Worm (Caenorhabditis elegans) whole organism, L1 larva: ENCODE results near the gene tsp-6.

ENCODE experiments used
- C16A3.4 ChIP-seq: fragments of 150-350 bp; optimal IDR thresholded peaks from 2 replicates; lab custom pipeline; 2014; ENCODE audit warnings: missing biosample characterization, missing genetic modification characterization
- C34B4.2 ChIP-seq: sonication (generic microtip); optimal IDR thresholded peaks from 2 replicates; lab custom pipeline; 2017; ENCODE audit warnings: mild to moderate bottlenecking, missing genetic modification characterization, missing compliant biosample characterization
- F16B12.6 ChIP-seq: fragments of 150-350 bp; optimal IDR thresholded peaks from 2 replicates; lab custom pipeline; 2014; ENCODE audit warnings: missing biosample characterization, missing genetic modification characterization
- aly-2 ChIP-seq: fragments of 150-350 bp; optimal IDR thresholded peaks from 2 replicates; lab custom pipeline; 2014; ENCODE audit warnings: missing biosample characterization, missing genetic modification characterization
- ama-1 ChIP-seq: fragments of 150-350 bp; optimal IDR thresholded peaks from 2 replicates; lab custom pipeline; 2014
- ceh-82 ChIP-seq, 3 experiments: fragments of 150-350 bp in 1 of 3; sonication (generic microtip) in 2 of 3; optimal IDR thresholded peaks; 2 replicates each; lab custom pipeline; 2014 to 2017; ENCODE audit warnings: missing biosample characterization in 3 of 3, missing genetic modification characterization in 3 of 3
- ceh-88 ChIP-seq: fragments of 200-800 bp; sonication (Bioruptor generic); IDR thresholded peaks from 2 replicates; pipeline ENCODE4 v1.3.6; 2022; ENCODE audit warnings: missing genetic modification characterization, missing compliant biosample characterization
- dpl-1 ChIP-seq, 3 experiments: fragments of 150-350 bp in 2 of 3; sonication (generic microtip) in 1 of 3; optimal IDR thresholded peaks; 2 replicates each; lab custom pipeline; 2014 to 2017; ENCODE audit warnings: missing biosample characterization in 3 of 3, missing genetic modification characterization in 3 of 3, missing genetic modification reagents in 3 of 3
- dsc-1 ChIP-seq: sonication (generic microtip); optimal IDR thresholded peaks from 2 replicates; lab custom pipeline; 2016; ENCODE audit warnings: mild to moderate bottlenecking, missing genetic modification characterization, missing compliant biosample characterization
- efl-1 ChIP-seq, 4 experiments: fragments of 150-350 bp; optimal IDR thresholded peaks in 3 of 4; peaks in 1 of 4; 1 replicate in 1 of 4; 2 replicates in 3 of 4; lab custom pipeline; 2014; ENCODE audit warnings: missing biosample characterization in 2 of 4, missing genetic modification characterization in 2 of 4, missing genetic modification reagents in 2 of 4
- efl-3 ChIP-seq: fragments of 200-800 bp; sonication (Bioruptor generic); optimal IDR thresholded peaks from 2 replicates; lab custom pipeline; 2018; ENCODE audit warnings: mild to moderate bottlenecking, missing genetic modification characterization, missing compliant biosample characterization
- elt-2 ChIP-seq: sonication (generic microtip); optimal IDR thresholded peaks from 2 replicates; lab custom pipeline; 2016; ENCODE audit warnings: missing genetic modification characterization, mild to moderate bottlenecking, inconsistent platforms, missing compliant biosample characterization, missing genetic modification reagents
- ets-5 ChIP-seq: fragments of 200-800 bp; sonication (Bioruptor generic); IDR thresholded peaks from 2 replicates; pipeline ENCODE4 v1.3.6; 2022; ENCODE audit warnings: missing genetic modification characterization, missing compliant biosample characterization
- fkh-10 ChIP-seq: sonication (generic microtip); optimal IDR thresholded peaks from 2 replicates; lab custom pipeline; 2017; ENCODE audit warnings: missing biosample characterization, missing genetic modification reagents, missing genetic modification characterization
- fkh-4 ChIP-seq: sonication (generic microtip); optimal IDR thresholded peaks from 2 replicates; lab custom pipeline; 2016; ENCODE audit warnings: missing compliant biosample characterization, missing genetic modification characterization, borderline replicate concordance
- fos-1 ChIP-seq: fragments of 150-350 bp; optimal IDR thresholded peaks from 2 replicates; lab custom pipeline; 2014; ENCODE audit warnings: missing biosample characterization, missing genetic modification characterization
- irx-1 ChIP-seq: sonication (generic microtip); optimal IDR thresholded peaks from 2 replicates; lab custom pipeline; 2016; ENCODE audit warnings: missing genetic modification characterization, missing compliant biosample characterization
- jun-1 ChIP-seq: fragments of 150-350 bp; optimal IDR thresholded peaks from 2 replicates; lab custom pipeline; 2014; ENCODE audit warnings: missing biosample characterization, missing genetic modification reagents, missing genetic modification characterization
- lin-14 ChIP-seq: fragments of 200-800 bp; sonication (Bioruptor generic); optimal IDR thresholded peaks from 2 replicates; lab custom pipeline; 2018; ENCODE audit warnings: mild to moderate bottlenecking, missing genetic modification characterization, moderate library complexity, missing compliant biosample characterization
- lin-15B ChIP-seq: fragments of 150-350 bp; sonication (generic microtip); optimal IDR thresholded peaks from 3 replicates; lab custom pipeline; 2014; ENCODE audit warnings: missing biosample characterization, missing genetic modification characterization
- lin-35 ChIP-seq, 2 experiments: fragments of 150-350 bp; optimal IDR thresholded peaks; 2 replicates each; lab custom pipeline; 2014; ENCODE audit warnings: missing biosample characterization in 2 of 2, missing genetic modification characterization in 2 of 2, missing genetic modification reagents in 2 of 2
- lin-39 ChIP-seq: fragments of 150-350 bp; optimal IDR thresholded peaks from 2 replicates; lab custom pipeline; 2014; ENCODE audit warnings: missing biosample characterization, missing genetic modification reagents, missing genetic modification characterization
- lsy-2 ChIP-seq, 2 experiments: fragments of 150-350 bp; optimal IDR thresholded peaks; 2 replicates each; lab custom pipeline; 2014; ENCODE audit warnings: missing biosample characterization in 2 of 2, missing genetic modification characterization in 2 of 2
- mdl-1 ChIP-seq, 2 experiments: fragments of 150-350 bp; optimal IDR thresholded peaks; 2 replicates each; lab custom pipeline; 2014 to 2017; ENCODE audit warnings: missing biosample characterization in 2 of 2, missing genetic modification characterization in 2 of 2, inconsistent platforms in 1 of 2
- mef-2 ChIP-seq: fragments of 150-350 bp; optimal IDR thresholded peaks from 2 replicates; lab custom pipeline; 2014; ENCODE audit warnings: missing biosample characterization, missing genetic modification characterization
- nhr-19 ChIP-seq: fragments of 200-800 bp; sonication (Bioruptor generic); conservative IDR thresholded peaks from 2 replicates; pipeline ENCODE4 v1.3.6; 2022; ENCODE audit warnings: missing genetic modification characterization, missing compliant biosample characterization
- nhr-28 ChIP-seq: fragments of 150-350 bp; optimal IDR thresholded peaks from 2 replicates; lab custom pipeline; 2014; ENCODE audit warnings: missing biosample characterization, missing genetic modification characterization
- nhr-47 ChIP-seq: sonication (generic microtip); optimal IDR thresholded peaks from 2 replicates; lab custom pipeline; 2016; ENCODE audit warnings: mild to moderate bottlenecking, missing genetic modification characterization, moderate library complexity, missing compliant biosample characterization
- nhr-71 ChIP-seq: sonication (generic microtip); optimal IDR thresholded peaks from 2 replicates; lab custom pipeline; 2016; ENCODE audit warnings: mild to moderate bottlenecking, missing genetic modification characterization, moderate library complexity, missing compliant biosample characterization
- nhr-77 ChIP-seq: fragments of 150-350 bp; optimal IDR thresholded peaks from 2 replicates; lab custom pipeline; 2014; ENCODE audit warnings: missing biosample characterization, missing genetic modification characterization
- nhr-84 ChIP-seq: sonication (generic microtip); optimal IDR thresholded peaks from 2 replicates; lab custom pipeline; 2017; ENCODE audit warnings: missing biosample characterization, missing genetic modification characterization
- nhr-85 ChIP-seq: sonication (generic microtip); peaks from one replicate; lab custom pipeline; 2016; ENCODE audit warnings: missing genetic modification characterization, inconsistent platforms, missing compliant biosample characterization
- pax-3 ChIP-seq: fragments of 200-800 bp; sonication (Bioruptor generic); optimal IDR thresholded peaks from 2 replicates; lab custom pipeline; 2018; ENCODE audit warnings: mild to moderate bottlenecking, missing genetic modification characterization, moderate library complexity, missing compliant biosample characterization
- pqm-1 ChIP-seq: sonication (generic microtip); optimal IDR thresholded peaks from 3 replicates; lab custom pipeline; 2017; ENCODE audit warnings: missing biosample characterization, missing genetic modification characterization
- rnt-1 ChIP-seq: sonication (generic microtip); optimal IDR thresholded peaks from 2 replicates; lab custom pipeline; 2016; ENCODE audit warnings: mild to moderate bottlenecking, missing genetic modification characterization, moderate library complexity, missing compliant biosample characterization
- skn-1 ChIP-seq: fragments of 150-350 bp; optimal IDR thresholded peaks from 2 replicates; lab custom pipeline; 2014; ENCODE audit warnings: missing biosample characterization, missing genetic modification characterization
- snpc-4 ChIP-seq: fragments of 150-350 bp; optimal IDR thresholded peaks from 2 replicates; lab custom pipeline; 2014; ENCODE audit warnings: missing biosample characterization, missing genetic modification characterization
- sox-4 ChIP-seq: sonication (generic microtip); optimal IDR thresholded peaks from 2 replicates; lab custom pipeline; 2016; ENCODE audit warnings: missing genetic modification characterization, missing compliant biosample characterization
- sup-37 ChIP-seq: fragments of 200-800 bp; sonication (Bioruptor generic); optimal IDR thresholded peaks from 2 replicates; lab custom pipeline; 2018; ENCODE audit warnings: mild to moderate bottlenecking, missing genetic modification characterization, missing compliant biosample characterization
- swsn-7 ChIP-seq: sonication (generic microtip); optimal IDR thresholded peaks from 2 replicates; lab custom pipeline; 2016; ENCODE audit warnings: missing genetic modification characterization, missing compliant biosample characterization
- tbx-2 ChIP-seq: sonication (generic microtip); optimal IDR thresholded peaks from 2 replicates; lab custom pipeline; 2016; ENCODE audit warnings: missing genetic modification characterization, missing compliant biosample characterization
- tlp-1 ChIP-seq: fragments of 150-350 bp; optimal IDR thresholded peaks from 2 replicates; lab custom pipeline; 2014; ENCODE audit warnings: missing biosample characterization, missing genetic modification characterization
- unc-130 ChIP-seq: fragments of 150-350 bp; optimal IDR thresholded peaks from 2 replicates; lab custom pipeline; 2017; ENCODE audit warnings: missing biosample characterization, missing genetic modification characterization, inconsistent platforms
- unc-30 ChIP-seq: sonication (generic microtip); optimal IDR thresholded peaks from 2 replicates; lab custom pipeline; 2017; ENCODE audit warnings: missing biosample characterization, missing genetic modification characterization
- unc-62 ChIP-seq: fragments of 150-350 bp; optimal IDR thresholded peaks from 2 replicates; lab custom pipeline; 2014; ENCODE audit warnings: missing biosample characterization, missing genetic modification reagents, missing genetic modification characterization
- unc-86 ChIP-seq: sonication (generic microtip); optimal IDR thresholded peaks from 2 replicates; lab custom pipeline; 2016; ENCODE audit warnings: missing genetic modification characterization, missing compliant biosample characterization
- vab-15 ChIP-seq: sonication (generic microtip); optimal IDR thresholded peaks from 2 replicates; lab custom pipeline; 2017; ENCODE audit warnings: missing genotype, mild to moderate bottlenecking, missing genetic modification characterization, missing compliant biosample characterization
- xbp-1 ChIP-seq: sonication (generic microtip); optimal IDR thresholded peaks from 2 replicates; lab custom pipeline; 2016; ENCODE audit warnings: missing genetic modification characterization, missing compliant biosample characterization

Gene tsp-6

DNA sequence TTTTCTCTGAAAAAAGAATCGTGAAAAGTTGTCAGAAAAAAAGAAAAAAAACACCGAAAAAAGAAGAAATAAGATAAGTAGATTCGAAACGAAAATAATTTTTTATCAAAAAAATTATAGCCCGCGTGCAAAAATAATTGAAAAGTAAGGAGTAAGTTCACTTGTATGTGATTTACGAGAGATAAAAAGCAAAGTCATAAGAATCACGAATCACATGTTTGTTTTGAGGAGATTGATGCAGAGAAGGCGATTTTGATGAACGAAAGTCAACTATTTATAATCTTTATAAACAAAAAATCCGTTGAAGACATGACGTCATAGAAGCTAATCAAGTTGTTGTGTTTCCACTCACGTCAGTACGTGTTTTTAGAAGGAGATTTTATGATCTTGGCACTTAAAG lies 20.0 kb downstream of the tsp-6 start, which contains the start of gene Y71H10B.1 (continued):
- no peak for TF ChIP-seq unc-62 (GFP tag; lab: Kevin White, UChicago)
- peak in 1 of 2 experiments; percentile 32 for TF ChIP-seq lin-35 (GFP tag; optimal IDR thresholded peaks at IDR 0.05; lab: Kevin White, UChicago)
- TF ChIP-seq ceh-88 (GFP tag; lab: Robert Waterston, UW) = no peak
- no peak for TF ChIP-seq efl-1 (optimal IDR thresholded peaks at IDR 0.05; lab: Kevin White, UChicago)
- no peak for TF ChIP-seq efl-1 (GFP tag; optimal IDR thresholded peaks at IDR 0.05 in 1 of 2; lab: Kevin White, UChicago)
- TF ChIP-seq nhr-77 (tag; lab: Kevin White, UChicago) = no peak
- TF ChIP-seq C16A3.4 = no peak
- TF ChIP-seq ceh-82 (tag; optimal IDR thresholded peaks at IDR 0.05; lab: Kevin White, UChicago) = no peak
- no peak for TF ChIP-seq tlp-1 (tag; lab: Kevin White, UChicago)
- TF ChIP-seq aly-2 (tag; lab: Kevin White, UChicago) = no peak
- no peak for TF ChIP-seq fkh-10 (GFP tag; lab: Kevin White, UChicago)
- TF ChIP-seq pax-3 = no peak
- TF ChIP-seq nhr-47 (tag; lab: Kevin White, UChicago) = peak; percentile 40
- TF ChIP-seq lsy-2 (tag; optimal IDR thresholded peaks at IDR 0.05; lab: Kevin White, UChicago) = no peak
- TF ChIP-seq nhr-71 (tag; lab: Kevin White, UChicago) = peak; percentile 70
- no peak for TF ChIP-seq xbp-1
- TF ChIP-seq fos-1 = no peak
- TF ChIP-seq C34B4.2 (tag; lab: Kevin White, UChicago) = no peak
- TF ChIP-seq lin-14 (GFP tag; lab: Kevin White, UChicago) = peak; percentile 43
- no peak for TF ChIP-seq irx-1 (tag; lab: Kevin White, UChicago)
- TF ChIP-seq rnt-1 (tag; lab: Kevin White, UChicago) = no peak
- TF ChIP-seq pqm-1 (tag; lab: Kevin White, UChicago) = no peak
- TF ChIP-seq ama-1 = no peak
- TF ChIP-seq ets-5 (GFP tag; lab: Robert Waterston, UW) = no peak
- no peak for TF ChIP-seq mef-2 (tag; lab: Kevin White, UChicago)
- no peak for TF ChIP-seq mdl-1 (tag; optimal IDR thresholded peaks at IDR 0.05; lab: Kevin White, UChicago)
- TF ChIP-seq fkh-4 = no peak
- no peak for TF ChIP-seq skn-1 (tag; lab: Kevin White, UChicago)
- peak; percentile 88 for TF ChIP-seq nhr-85
- TF ChIP-seq nhr-19 (GFP tag; lab: Robert Waterston, UW) = peak; percentile 15; the same call in 1 of the 2 replicates
- TF ChIP-seq unc-86 (tag; lab: Kevin White, UChicago) = no peak
- TF ChIP-seq dsc-1 (tag; lab: Kevin White, UChicago) = peak; percentile 5

DNA sequence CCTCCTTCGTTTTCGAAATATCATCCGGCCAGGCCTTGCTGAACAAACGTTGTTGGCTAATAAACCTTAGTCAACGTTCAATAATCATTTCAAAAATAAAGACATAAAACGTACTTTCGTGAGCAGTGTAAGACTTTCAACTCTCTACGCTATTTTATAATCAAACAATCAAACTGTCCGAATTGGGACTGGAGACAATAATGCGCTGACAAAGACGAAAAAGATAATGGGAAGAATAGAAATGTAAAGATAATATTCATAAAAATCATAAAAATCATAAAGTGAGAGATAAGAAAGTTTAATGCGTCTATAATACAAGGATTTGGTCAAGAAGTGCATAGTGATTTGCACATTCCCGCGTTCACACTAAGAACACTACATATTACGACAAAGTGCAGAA lies 21.5 kb downstream of the tsp-6 start:
- TF ChIP-seq nhr-85 = peak; percentile 28
- no peak for TF ChIP-seq skn-1 (tag; lab: Kevin White, UChicago)
- peak in 1 of 3 experiments; percentile 29 for TF ChIP-seq dpl-1 (GFP tag; optimal IDR thresholded peaks at IDR 0.05; lab: Kevin White, UChicago)
- peak; percentile 11 for TF ChIP-seq tlp-1 (tag; lab: Kevin White, UChicago)
- peak; percentile 35 for TF ChIP-seq F16B12.6 (tag; lab: Kevin White, UChicago)
- TF ChIP-seq unc-130 (tag; lab: Kevin White, UChicago) = no peak
- peak; percentile 9 for TF ChIP-seq nhr-71 (tag; lab: Kevin White, UChicago)
- TF ChIP-seq efl-1 (optimal IDR thresholded peaks at IDR 0.05; lab: Kevin White, UChicago) = peak in 1 of 2 experiments; percentile 12
- TF ChIP-seq efl-1 (GFP tag; optimal IDR thresholded peaks at IDR 0.05 in 1 of 2; lab: Kevin White, UChicago) = peak in 1 of 2 experiments; percentile 86
- TF ChIP-seq sox-4 (tag; lab: Kevin White, UChicago) = no peak
- TF ChIP-seq pqm-1 (tag; lab: Kevin White, UChicago) = peak; percentile 68
- TF ChIP-seq elt-2 (tag; lab: Kevin White, UChicago) = peak; percentile 81

DNA sequence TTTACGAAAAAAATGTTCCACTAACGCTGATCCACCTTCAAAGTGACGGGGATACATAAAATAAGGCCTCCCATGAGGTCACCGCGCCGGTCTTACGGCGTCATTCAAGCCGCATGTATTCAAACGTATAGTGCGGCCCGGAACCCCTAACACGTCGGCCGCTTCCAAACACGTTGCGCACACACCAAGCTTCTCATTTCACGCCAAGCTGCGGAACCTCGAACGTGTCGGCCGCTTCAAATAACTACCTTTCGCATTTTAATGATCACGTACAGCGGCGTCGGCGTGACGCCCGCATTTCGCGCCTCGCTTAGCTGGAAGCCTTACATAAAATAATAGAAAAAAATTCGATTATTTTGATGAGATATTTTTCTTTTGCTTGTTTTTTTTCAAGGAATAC lies 23.3 kb downstream of the tsp-6 start:
- TF ChIP-seq tbx-2 (no peak), rnt-1 (tag; lab: Kevin White, UChicago) (peak; percentile 16), lin-39 (tag; lab: Kevin White, UChicago) (no peak), sup-37 (GFP tag; lab: Kevin White, UChicago) (no peak), nhr-71 (tag; lab: Kevin White, UChicago) (peak; percentile 14), nhr-47 (tag; lab: Kevin White, UChicago) (peak; percentile 1), nhr-84 (tag; lab: Kevin White, UChicago) (no peak), lin-15B (no peak), C16A3.4 (no peak), snpc-4 (tag; lab: Kevin White, UChicago) (peak; percentile 94), sox-4 (tag; lab: Kevin White, UChicago) (no peak), pqm-1 (tag; lab: Kevin White, UChicago) (no peak), nhr-77 (tag; lab: Kevin White, UChicago) (no peak), jun-1 (tag; lab: Kevin White, UChicago) (no peak), unc-30 (no peak), vab-15 (tag; lab: Kevin White, UChicago) (no peak), swsn-7 (tag; lab: Kevin White, UChicago) (no peak), efl-3 (GFP tag; lab: Kevin White, UChicago) (no peak), efl-1 (optimal IDR thresholded peaks at IDR 0.05; lab: Kevin White, UChicago) (no peak), efl-1 (GFP tag; optimal IDR thresholded peaks at IDR 0.05 in 1 of 2; lab: Kevin White, UChicago) (peak in 1 of 2 experiments; percentile 12), nhr-28 (tag; lab: Kevin White, UChicago) (no peak), dsc-1 (tag; lab: Kevin White, UChicago) (peak; percentile 10)
